Fruit fly (Drosophila melanogaster): ENCODE results near the gene CG13312.

The CG13312 gene

DNA sequence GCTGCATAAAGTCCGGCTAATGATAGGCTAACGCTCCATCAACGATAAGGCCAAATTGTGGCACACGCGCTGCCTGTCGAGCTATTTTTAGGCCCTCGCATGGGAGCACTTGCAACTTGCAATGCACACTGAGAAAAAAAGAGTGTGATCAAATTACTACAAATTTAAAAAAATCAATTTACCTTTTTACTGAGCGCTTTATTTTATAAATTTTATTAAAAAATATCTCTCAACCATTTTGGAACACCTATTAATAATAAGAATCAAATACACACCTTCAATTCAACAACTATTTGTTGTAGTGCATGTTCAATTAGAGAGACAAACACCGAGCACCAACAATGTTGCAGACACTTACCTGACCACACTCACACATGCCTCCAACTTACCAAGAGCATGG, 41.5 kb downstream of the CG13312 start (continued):
- TF ChIP-seq mld (GFP tag; IDR thresholded peaks at IDR 0.05; ENCODE audit: partially characterized antibody): no peak
- no peak for TF ChIP-seq CG2875 (GFP tag; optimal IDR thresholded peaks at IDR 0.05)
- TF ChIP-seq H15 (GFP tag; IDR thresholded peaks at IDR 0.05): peak; percentile 66
- no peak for TF ChIP-seq HLH4C (GFP tag; IDR thresholded peaks at IDR 0.05; ENCODE audit: partially characterized antibody)
- TF ChIP-seq seq (GFP tag; IDR thresholded peaks at IDR 0.05): peak; percentile 9
- TF ChIP-seq CG14667 (GFP tag; IDR thresholded peaks at IDR 0.05): peak; percentile 21; the same call in 1 of the 2 replicates
- 0 out of 2 replicates have a peak, but pooled peaks have one; percentile 4 for TF ChIP-seq CG32532 (GFP tag; IDR thresholded peaks at IDR 0.05)
- no peak for TF ChIP-seq pum (GFP tag; optimal IDR thresholded peaks at IDR 0.05)
- peak; percentile 14; the same call in 1 of the 2 replicates for TF ChIP-seq esg (GFP tag; conservative IDR thresholded peaks at IDR 0.05)
- peak; percentile 97 for TF ChIP-seq Drgx (GFP tag; IDR thresholded peaks at IDR 0.05)
- peak; percentile 40; the same call in 1 of the 2 replicates for TF ChIP-seq bowl (GFP tag; IDR thresholded peaks at IDR 0.05)
- peak; percentile 77 for TF ChIP-seq gsb-n (tag; optimal IDR thresholded peaks at IDR 0.05)
- peak; percentile 6 for TF ChIP-seq Sox102F (GFP tag; optimal IDR thresholded peaks at IDR 0.05)
- no peak for TF ChIP-seq CG8944 (GFP tag; optimal IDR thresholded peaks at IDR 0.05)
- peak; percentile 6; the same call in 1 of the 2 replicates for TF ChIP-seq Ravus (GFP tag; IDR thresholded peaks at IDR 0.05)
- no peak for TF ChIP-seq tap (tag; optimal IDR thresholded peaks at IDR 0.05)
- no peak for TF ChIP-seq jumu (GFP tag; optimal IDR thresholded peaks at IDR 0.05)
- peak; percentile 59 for TF ChIP-seq CG5953 (GFP tag; IDR thresholded peaks at IDR 0.05)
- peak; percentile 74 for TF ChIP-seq H2.0 (GFP tag; IDR thresholded peaks at IDR 0.05)
- no peak for TF ChIP-seq en (GFP tag; optimal IDR thresholded peaks at IDR 0.05)
- TF ChIP-seq gcm2 (GFP tag; optimal IDR thresholded peaks at IDR 0.05): no peak
- TF ChIP-seq CG34224 (GFP tag; IDR thresholded peaks at IDR 0.05; ENCODE audit: partially characterized antibody): no peak
- TF ChIP-seq ci (GFP tag; IDR thresholded peaks at IDR 0.05): peak; percentile 88
- TF ChIP-seq bcd (GFP tag; optimal IDR thresholded peaks at IDR 0.05): no peak
- TF ChIP-seq CG9932 (GFP tag; IDR thresholded peaks at IDR 0.05): no peak
- no peak for TF ChIP-seq BEAF-32 (GFP tag; optimal IDR thresholded peaks at IDR 0.05)
- TF ChIP-seq CG5180 (GFP tag; optimal IDR thresholded peaks at IDR 0.05): no peak
- no peak for TF ChIP-seq Ssrp (tag; optimal IDR thresholded peaks at IDR 0.05)
- peak; percentile 64 for TF ChIP-seq sens-2 (GFP tag; IDR thresholded peaks at IDR 0.05)
- TF ChIP-seq CG4360 (GFP tag; IDR thresholded peaks at IDR 0.05): 0 out of 2 replicates have a peak, but pooled peaks have one; percentile 4
- no peak for TF ChIP-seq Dll (GFP tag; IDR thresholded peaks at IDR 0.05; ENCODE audit: partially characterized antibody)
- peak; percentile 5; the same call in 1 of the 2 replicates for TF ChIP-seq chm (GFP tag; IDR thresholded peaks at IDR 0.05)
- no peak for TF ChIP-seq oc (tag; optimal IDR thresholded peaks at IDR 0.05)
- TF ChIP-seq GATAe (GFP tag; conservative IDR thresholded peaks at IDR 0.05): no peak
- TF ChIP-seq CG3838 (GFP tag; optimal IDR thresholded peaks at IDR 0.05): no peak
- no peak for TF ChIP-seq usp (GFP tag; optimal IDR thresholded peaks at IDR 0.05)
- no peak for TF ChIP-seq CG6175 (GFP tag; IDR thresholded peaks at IDR 0.05)
- peak; percentile 80 for TF ChIP-seq unpg (GFP tag; optimal IDR thresholded peaks at IDR 0.05)
- peak; percentile 12 for TF ChIP-seq Ptx1 (GFP tag; IDR thresholded peaks at IDR 0.05)
- peak; percentile 21; the same call in 1 of the 2 replicates for TF ChIP-seq sisA (GFP tag; IDR thresholded peaks at IDR 0.05)
- TF ChIP-seq croc (GFP tag; conservative IDR thresholded peaks at IDR 0.05): peak; percentile 12
- peak; percentile 78; the same call in 2 of the 3 replicates for TF ChIP-seq gce (GFP tag; IDR thresholded peaks at IDR 0.05)
- peak; percentile 96 for TF ChIP-seq CG11504 (tag; optimal IDR thresholded peaks at IDR 0.05)
- no peak for TF ChIP-seq lbe (GFP tag; optimal IDR thresholded peaks at IDR 0.05)
- TF ChIP-seq stc (GFP tag; IDR thresholded peaks at IDR 0.05): peak; percentile 55
- peak; percentile 72; the same call in 1 of the 2 replicates for TF ChIP-seq sim (GFP tag; IDR thresholded peaks at IDR 0.05)
- TF ChIP-seq CG7987 (GFP tag; optimal IDR thresholded peaks at IDR 0.05): no peak
- peak; percentile 51 for TF ChIP-seq MTF-1 (GFP tag; optimal IDR thresholded peaks at IDR 0.05; ENCODE audit: borderline replicate concordance)
- TF ChIP-seq dm (GFP tag; optimal IDR thresholded peaks at IDR 0.05): no peak
- peak in 1 of 2 experiments; percentile 42 for TF ChIP-seq Hr78 (GFP tag; optimal IDR thresholded peaks at IDR 0.05)
- TF ChIP-seq CG16779 (GFP tag; IDR thresholded peaks at IDR 0.05): no peak
